Worm (Caenorhabditis elegans) whole organism, L1 larva: Measurements from ENCODE around the gene bre-5.

ENCODE experiments used
- C04F5.9 ChIP-seq: sonication (generic microtip); optimal IDR thresholded peaks from 2 replicates; lab custom pipeline; 2016; ENCODE audit warnings: missing genetic modification characterization, missing compliant biosample characterization
- C16A3.4 ChIP-seq: fragments of 150-350 bp; optimal IDR thresholded peaks from 2 replicates; lab custom pipeline; 2014; ENCODE audit warnings: missing biosample characterization, missing genetic modification characterization
- C34B4.2 ChIP-seq: sonication (generic microtip); optimal IDR thresholded peaks from 2 replicates; lab custom pipeline; 2017; ENCODE audit warnings: mild to moderate bottlenecking, missing genetic modification characterization, missing compliant biosample characterization
- aha-1 ChIP-seq: fragments of 150-350 bp; optimal IDR thresholded peaks from 2 replicates; lab custom pipeline; 2014; ENCODE audit warnings: missing biosample characterization, missing genetic modification characterization
- aly-2 ChIP-seq: fragments of 150-350 bp; optimal IDR thresholded peaks from 2 replicates; lab custom pipeline; 2014; ENCODE audit warnings: missing biosample characterization, missing genetic modification characterization
- ceh-90 ChIP-seq: sonication (generic microtip); optimal IDR thresholded peaks from 2 replicates; lab custom pipeline; 2016; ENCODE audit warnings: missing genetic modification characterization, missing compliant biosample characterization
- dpl-1 ChIP-seq, 3 experiments: fragments of 150-350 bp in 2 of 3; sonication (generic microtip) in 1 of 3; optimal IDR thresholded peaks; 2 replicates each; lab custom pipeline; 2014 to 2017; ENCODE audit warnings: missing biosample characterization in 3 of 3, missing genetic modification characterization in 3 of 3, missing genetic modification reagents in 3 of 3
- efl-1 ChIP-seq, 4 experiments: fragments of 150-350 bp; optimal IDR thresholded peaks in 3 of 4; peaks in 1 of 4; 1 replicate in 1 of 4; 2 replicates in 3 of 4; lab custom pipeline; 2014; ENCODE audit warnings: missing biosample characterization in 2 of 4, missing genetic modification characterization in 2 of 4, missing genetic modification reagents in 2 of 4
- egl-13 ChIP-seq: sonication (generic microtip); optimal IDR thresholded peaks from 2 replicates; lab custom pipeline; 2016; ENCODE audit warnings: missing genotype, missing genetic modification reagents, missing genetic modification characterization, missing compliant biosample characterization
- egl-27 ChIP-seq, 2 experiments: fragments of 150-350 bp in 1 of 2; sonication (generic microtip); optimal IDR thresholded peaks; 3 replicates each; lab custom pipeline; 2017 to 2018; ENCODE audit warnings: missing biosample characterization in 2 of 2, missing genetic modification characterization in 2 of 2, missing genetic modification reagents in 2 of 2
- ets-5 ChIP-seq: fragments of 200-800 bp; sonication (Bioruptor generic); IDR thresholded peaks from 2 replicates; pipeline ENCODE4 v1.3.6; 2022; ENCODE audit warnings: missing genetic modification characterization, missing compliant biosample characterization
- fkh-8 ChIP-seq: sonication (generic microtip); optimal IDR thresholded peaks from 2 replicates; lab custom pipeline; 2016; ENCODE audit warnings: mild to moderate bottlenecking, missing genetic modification characterization, missing compliant biosample characterization
- fos-1 ChIP-seq: fragments of 150-350 bp; optimal IDR thresholded peaks from 2 replicates; lab custom pipeline; 2014; ENCODE audit warnings: missing biosample characterization, missing genetic modification characterization
- grh-1 ChIP-seq: fragments of 200-800 bp; sonication (Bioruptor generic); IDR thresholded peaks from 2 replicates; pipeline ENCODE4 v1.3.6; 2022; ENCODE audit warnings: missing genetic modification reagents, missing genetic modification characterization, missing compliant biosample characterization
- lin-15B ChIP-seq: fragments of 150-350 bp; sonication (generic microtip); optimal IDR thresholded peaks from 3 replicates; lab custom pipeline; 2014; ENCODE audit warnings: missing biosample characterization, missing genetic modification characterization
- lir-3 ChIP-seq: sonication (generic microtip); optimal IDR thresholded peaks from 2 replicates; lab custom pipeline; 2016; ENCODE audit warnings: mild to moderate bottlenecking, missing genetic modification characterization, moderate library complexity, missing compliant biosample characterization; ENCODE audit not compliant: poor library complexity
- mdl-1 ChIP-seq, 2 experiments: fragments of 150-350 bp; optimal IDR thresholded peaks; 2 replicates each; lab custom pipeline; 2014 to 2017; ENCODE audit warnings: missing biosample characterization in 2 of 2, missing genetic modification characterization in 2 of 2, inconsistent platforms in 1 of 2
- nhr-11 ChIP-seq: fragments of 150-350 bp; optimal IDR thresholded peaks from 2 replicates; lab custom pipeline; 2014; ENCODE audit warnings: missing biosample characterization, missing genetic modification characterization
- nhr-20 ChIP-seq: sonication (generic microtip); optimal IDR thresholded peaks from 2 replicates; lab custom pipeline; 2016; ENCODE audit warnings: mild to moderate bottlenecking, missing genetic modification characterization, missing compliant biosample characterization
- nhr-237 ChIP-seq: fragments of 150-350 bp; optimal IDR thresholded peaks from 2 replicates; lab custom pipeline; 2014; ENCODE audit warnings: missing biosample characterization, missing genetic modification characterization
- nhr-47 ChIP-seq: sonication (generic microtip); optimal IDR thresholded peaks from 2 replicates; lab custom pipeline; 2016; ENCODE audit warnings: mild to moderate bottlenecking, missing genetic modification characterization, moderate library complexity, missing compliant biosample characterization
- nhr-77 ChIP-seq: fragments of 150-350 bp; optimal IDR thresholded peaks from 2 replicates; lab custom pipeline; 2014; ENCODE audit warnings: missing biosample characterization, missing genetic modification characterization
- nhr-84 ChIP-seq: sonication (generic microtip); optimal IDR thresholded peaks from 2 replicates; lab custom pipeline; 2017; ENCODE audit warnings: missing biosample characterization, missing genetic modification characterization
- nhr-85 ChIP-seq: sonication (generic microtip); peaks from one replicate; lab custom pipeline; 2016; ENCODE audit warnings: missing genetic modification characterization, inconsistent platforms, missing compliant biosample characterization
- nhr-90 ChIP-seq: sonication (generic microtip); optimal IDR thresholded peaks from 2 replicates; lab custom pipeline; 2016; ENCODE audit warnings: mild to moderate bottlenecking, missing genetic modification characterization, missing compliant biosample characterization; ENCODE audit not compliant: poor library complexity
- rnt-1 ChIP-seq: sonication (generic microtip); optimal IDR thresholded peaks from 2 replicates; lab custom pipeline; 2016; ENCODE audit warnings: mild to moderate bottlenecking, missing genetic modification characterization, moderate library complexity, missing compliant biosample characterization
- skn-1 ChIP-seq: fragments of 150-350 bp; optimal IDR thresholded peaks from 2 replicates; lab custom pipeline; 2014; ENCODE audit warnings: missing biosample characterization, missing genetic modification characterization
- snu-23 ChIP-seq: sonication (generic microtip); optimal IDR thresholded peaks from 2 replicates; lab custom pipeline; 2016; ENCODE audit warnings: missing genetic modification characterization, missing compliant biosample characterization
- unc-30 ChIP-seq: sonication (generic microtip); optimal IDR thresholded peaks from 2 replicates; lab custom pipeline; 2017; ENCODE audit warnings: missing biosample characterization, missing genetic modification characterization
- unc-86 ChIP-seq: sonication (generic microtip); optimal IDR thresholded peaks from 2 replicates; lab custom pipeline; 2016; ENCODE audit warnings: missing genetic modification characterization, missing compliant biosample characterization
- unc-98 ChIP-seq: fragments of 200-800 bp; sonication (Bioruptor generic); IDR thresholded peaks from 2 replicates; pipeline ENCODE4 v1.3.6; 2022; ENCODE audit warnings: missing genetic modification characterization, missing compliant biosample characterization
- vab-15 ChIP-seq: sonication (generic microtip); optimal IDR thresholded peaks from 2 replicates; lab custom pipeline; 2017; ENCODE audit warnings: missing genotype, mild to moderate bottlenecking, missing genetic modification characterization, missing compliant biosample characterization
- zag-1 ChIP-seq: fragments of 150-350 bp; optimal IDR thresholded peaks from 2 replicates; lab custom pipeline; 2014; ENCODE audit warnings: missing biosample characterization, missing genetic modification characterization
- zip-4 ChIP-seq: fragments of 200-800 bp; sonication (Bioruptor generic); optimal IDR thresholded peaks from 2 replicates; lab custom pipeline; 2018; ENCODE audit warnings: mild to moderate bottlenecking, missing genetic modification characterization, moderate library complexity, missing compliant biosample characterization
- ztf-11 ChIP-seq, 2 experiments: sonication (generic microtip); optimal IDR thresholded peaks; 2 replicates each; lab custom pipeline; 2016 to 2017; ENCODE audit warnings: missing genetic modification characterization in 2 of 2, missing biosample characterization in 1 of 2, missing compliant biosample characterization in 1 of 2

The bre-5 gene

DNA sequence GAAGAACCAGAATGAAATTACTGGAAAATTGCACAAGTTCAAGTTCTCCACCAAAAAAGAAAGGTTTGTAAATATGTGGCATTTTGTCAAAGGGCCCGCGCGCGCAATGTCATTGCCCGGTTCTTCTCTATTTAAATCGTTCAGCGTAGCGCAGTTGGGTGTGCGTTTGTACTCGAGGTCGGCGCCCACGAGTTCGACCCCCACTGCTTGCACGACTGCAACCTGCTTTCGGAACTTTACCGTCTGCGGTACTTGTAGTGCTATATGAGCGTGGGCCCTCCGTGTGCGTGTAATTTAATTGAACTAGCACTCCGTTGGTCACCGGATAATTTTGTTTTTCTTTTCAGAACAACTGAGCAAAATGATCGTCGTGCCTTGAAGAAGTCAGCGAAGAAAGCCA lies 35.5 kb upstream of the bre-5 start (continued):
- 0 out of 2 replicates have a peak, but pooled peaks have one; percentile 21 for TF ChIP-seq grh-1 (GFP tag; lab: Robert Waterston, UW)
- TF ChIP-seq C16A3.4, result peak; percentile 73
- TF ChIP-seq nhr-47 (tag; lab: Kevin White, UChicago), result peak; percentile 78
- no peak for TF ChIP-seq fkh-8 (tag; lab: Kevin White, UChicago)
- no peak for TF ChIP-seq unc-30
- TF ChIP-seq unc-86, result peak; percentile 28
- TF ChIP-seq unc-98 (GFP tag; lab: Robert Waterston, UW), result 0 out of 2 replicates have a peak, but pooled peaks have one; percentile 32

DNA sequence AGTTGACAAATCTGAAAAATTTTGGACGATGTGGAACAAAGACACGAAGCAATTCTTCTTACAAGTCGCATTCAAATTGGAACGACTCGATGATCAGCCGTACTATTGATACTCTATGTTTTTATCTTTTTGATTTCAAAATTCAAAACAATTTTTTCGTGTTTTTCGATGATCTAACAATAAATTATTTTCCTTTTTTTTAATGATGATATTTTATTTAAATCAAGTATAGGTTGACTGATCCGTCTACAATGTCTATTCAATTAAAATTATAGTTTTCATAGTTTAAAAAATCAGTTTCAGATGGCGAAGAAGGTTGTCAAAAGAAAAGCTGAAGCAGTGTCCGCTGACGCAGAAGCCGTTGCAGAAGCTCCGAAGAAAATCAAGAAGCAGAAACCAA lies 34.1 kb upstream of the bre-5 start, which contains the start of gene rbm-34:
Gene rbm-34, plus strand, starts transcription at position 301 of the 400 bp plus-strand sequence.
- TF ChIP-seq egl-27 (tag; optimal IDR thresholded peaks at IDR 0.05; lab: Kevin White, UChicago), result no peak
- TF ChIP-seq zip-4 (GFP tag; lab: Kevin White, UChicago), result no peak
- TF ChIP-seq lir-3 (tag; lab: Kevin White, UChicago), result no peak
- TF ChIP-seq dpl-1 (GFP tag; optimal IDR thresholded peaks at IDR 0.05; lab: Kevin White, UChicago), result no peak
- no peak for TF ChIP-seq vab-15 (tag; lab: Kevin White, UChicago)
- no peak for TF ChIP-seq ets-5 (GFP tag; lab: Robert Waterston, UW)
- no peak for TF ChIP-seq aha-1 (tag; lab: Kevin White, UChicago)
- TF ChIP-seq ceh-90 (tag; lab: Kevin White, UChicago), result no peak
- TF ChIP-seq nhr-85, result no peak
- no peak for TF ChIP-seq C04F5.9
- no peak for TF ChIP-seq nhr-77 (tag; lab: Kevin White, UChicago)
- no peak for TF ChIP-seq skn-1 (tag; lab: Kevin White, UChicago)
- TF ChIP-seq egl-13 (tag; lab: Kevin White, UChicago), result no peak

DNA sequence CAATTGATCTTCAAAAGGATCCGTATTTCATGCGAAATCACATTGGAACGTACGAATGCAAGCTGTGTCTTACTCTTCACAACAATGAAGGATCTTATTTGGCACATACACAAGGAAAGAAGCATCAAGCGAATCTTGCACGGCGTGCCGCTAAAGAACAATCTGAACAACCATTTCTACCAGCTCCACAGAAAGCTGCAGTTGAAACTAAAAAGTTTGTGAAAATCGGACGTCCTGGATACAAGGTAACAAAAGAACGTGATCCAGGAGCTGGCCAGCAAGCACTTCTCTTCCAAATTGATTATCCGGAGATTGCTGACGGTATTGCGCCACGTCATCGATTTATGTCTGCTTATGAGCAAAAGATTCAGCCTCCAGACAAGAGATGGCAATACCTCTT lies 33.6 kb upstream of the bre-5 start:
- TF ChIP-seq unc-86 (no peak), aly-2 (tag; lab: Kevin White, UChicago) (no peak), fos-1 (no peak), nhr-20 (tag; lab: Kevin White, UChicago) (no peak), ztf-11 (tag; optimal IDR thresholded peaks at IDR 0.05; lab: Kevin White, UChicago) (no peak), unc-30 (no peak), mdl-1 (tag; optimal IDR thresholded peaks at IDR 0.05; lab: Kevin White, UChicago) (no peak), nhr-237 (tag; lab: Kevin White, UChicago) (no peak), zag-1 (tag; lab: Kevin White, UChicago) (no peak), C16A3.4 (no peak), zip-4 (GFP tag; lab: Kevin White, UChicago) (no peak), nhr-11 (tag; lab: Kevin White, UChicago) (no peak), rnt-1 (no peak), grh-1 (GFP tag; lab: Robert Waterston, UW) (no peak), nhr-90 (tag; lab: Kevin White, UChicago) (no peak), egl-13 (tag; lab: Kevin White, UChicago) (no peak), C34B4.2 (no peak), snu-23 (GFP tag; lab: Kevin White, UChicago) (no peak), nhr-85 (no peak), lin-15B (tag; lab: Kevin White, UChicago) (no peak)

ce11 chrIV:12084178-12084577 lies 33.2 kb upstream of the bre-5 start, which contains the start of gene repo-1:
TSS of gene repo-1 (plus strand) at chrIV:12084478.
- TF ChIP-seq efl-1 (optimal IDR thresholded peaks at IDR 0.05; lab: Kevin White, UChicago) (no peak), efl-1 (GFP tag; optimal IDR thresholded peaks at IDR 0.05 in 1 of 2; lab: Kevin White, UChicago) (peak in 1 of 2 experiments; percentile 64), nhr-84 (tag; lab: Kevin White, UChicago) (no peak)
- TF ChIP-seq, all 84 proteins: peak for 1
